Worm (Caenorhabditis elegans) whole organism, late embryonic: ENCODE data around the gene F21D9.1.

Experiments
- ceh-30 ChIP-seq: fragments of 150-350 bp; optimal IDR thresholded peaks from 2 replicates; lab custom pipeline; 2014; ENCODE audit warnings: missing biosample characterization, missing genetic modification characterization
- ceh-48 ChIP-seq: sonication (generic microtip); optimal IDR thresholded peaks from 2 replicates; lab custom pipeline; 2016; ENCODE audit warnings: missing genetic modification characterization, inconsistent platforms, missing compliant biosample characterization
- dmd-4 ChIP-seq: sonication (generic microtip); optimal IDR thresholded peaks from 2 replicates; lab custom pipeline; 2016; ENCODE audit warnings: borderline replicate concordance, missing genetic modification characterization, missing compliant biosample characterization
- fkh-10 ChIP-seq: fragments of 150-350 bp; optimal IDR thresholded peaks from 2 replicates; lab custom pipeline; 2014; ENCODE audit warnings: missing biosample characterization, missing genetic modification reagents, missing genetic modification characterization
- hlh-13 ChIP-seq: fragments of 200-800 bp; sonication (Bioruptor generic); optimal IDR thresholded peaks from 2 replicates; lab custom pipeline; 2018; ENCODE audit warnings: mild to moderate bottlenecking, missing genetic modification characterization, missing compliant biosample characterization
- npax-4 ChIP-seq: sonication (generic microtip); optimal IDR thresholded peaks from 2 replicates; lab custom pipeline; 2016; ENCODE audit warnings: missing genetic modification characterization, missing compliant biosample characterization
- pqm-1 ChIP-seq: sonication (generic microtip); optimal IDR thresholded peaks from 2 replicates; lab custom pipeline; 2016; ENCODE audit warnings: missing genetic modification characterization, missing compliant biosample characterization

- TF ChIP-seq hlh-13 (GFP tag; lab: Kevin White, UChicago) (no peak), npax-4 (no peak), dmd-4 (tag; lab: Kevin White, UChicago) (no peak), fkh-10 (GFP tag; lab: Kevin White, UChicago) (no peak), pqm-1 (tag; lab: Kevin White, UChicago) (no peak), ceh-30 (no peak), ceh-48 (tag; lab: Kevin White, UChicago) (no peak)
These were observed 21.7 kb downstream of the F21D9.1 start for ce11 chrV:19285921-19286320.
